Fruit fly (Drosophila melanogaster) whole organism, embryonic: ENCODE data around the gene Ctns.

Experiments
- B-H1 ChIP-seq: fragments of 200-800 bp; sonication (Bioruptor generic); IDR thresholded peaks from 3 replicates; pipeline ENCODE4 v1.3.6; 2022; ENCODE audit warnings: missing biosample characterization, missing genetic modification characterization
- Bgb ChIP-seq: fragments of 200-800 bp; sonication (Bioruptor generic); IDR thresholded peaks from 2 replicates; pipeline ENCODE4 v1.3.6; 2022; ENCODE audit warnings: missing biosample characterization, missing genetic modification characterization; ENCODE audit not compliant: partially characterized antibody
- Blimp-1 ChIP-seq: fragments of 200-800 bp; sonication (Bioruptor generic); optimal IDR thresholded peaks from 3 replicates; lab custom pipeline; 2018; ENCODE audit warnings: missing biosample characterization, missing genetic modification characterization, mild to moderate bottlenecking, moderate library complexity, missing genetic modification reagents
- Bteb2 ChIP-seq: fragments of 200-800 bp; sonication (Bioruptor generic); optimal IDR thresholded peaks from 2 replicates; lab custom pipeline; 2016; ENCODE audit warnings: missing biosample characterization, missing genetic modification characterization
- CG10366 ChIP-seq: fragments of 200-800 bp; sonication (Bioruptor generic); IDR thresholded peaks from 2 replicates; pipeline ENCODE4 v1.3.6; 2022; ENCODE audit warnings: missing biosample characterization, missing genetic modification characterization
- CG11398 ChIP-seq: fragments of 200-800 bp; sonication (Bioruptor generic); optimal IDR thresholded peaks from 2 replicates; lab custom pipeline; 2016; ENCODE audit warnings: missing biosample characterization, missing genetic modification characterization
- CG12071 ChIP-seq: fragments of 200-800 bp; sonication (Bioruptor generic); optimal IDR thresholded peaks from 3 replicates; lab custom pipeline; 2018; ENCODE audit warnings: missing biosample characterization, mild to moderate bottlenecking, missing genetic modification characterization
- CG12744 ChIP-seq: fragments of 200-800 bp; sonication (Bioruptor generic); optimal IDR thresholded peaks from 2 replicates; lab custom pipeline; 2016; ENCODE audit warnings: missing biosample characterization, missing genetic modification characterization
- CG12942 ChIP-seq: fragments of 200-800 bp; sonication (Bioruptor generic); optimal IDR thresholded peaks from 3 replicates; lab custom pipeline; 2016; ENCODE audit warnings: missing biosample characterization, missing genetic modification characterization
- CG13624 ChIP-seq: fragments of 200-800 bp; sonication (Bioruptor generic); optimal IDR thresholded peaks from 2 replicates; lab custom pipeline; 2016; ENCODE audit warnings: missing biosample characterization, missing genetic modification characterization
- CG13894 ChIP-seq: fragments of 200-800 bp; sonication (Bioruptor generic); optimal IDR thresholded peaks from 3 replicates; lab custom pipeline; 2018; ENCODE audit warnings: missing biosample characterization, mild to moderate bottlenecking, missing genetic modification characterization, moderate library complexity
- CG15601 ChIP-seq: fragments of 200-800 bp; sonication (Bioruptor generic); optimal IDR thresholded peaks from 3 replicates; lab custom pipeline; 2019; ENCODE audit warnings: missing biosample characterization, mild to moderate bottlenecking, missing genetic modification characterization, moderate library complexity
- CG1647 ChIP-seq: fragments of 200-800 bp; sonication (Bioruptor generic); optimal IDR thresholded peaks from 3 replicates; lab custom pipeline; 2016; ENCODE audit warnings: missing biosample characterization, missing genetic modification characterization
- CG16813 ChIP-seq: fragments of 200-800 bp; sonication (Bioruptor generic); IDR thresholded peaks from 3 replicates; pipeline ENCODE4 v1.3.6; 2022; ENCODE audit warnings: missing biosample characterization, missing genetic modification characterization; ENCODE audit not compliant: partially characterized antibody
- CG16815 ChIP-seq: fragments of 200-800 bp; sonication (Bioruptor generic); optimal IDR thresholded peaks from 3 replicates; lab custom pipeline; 2017; ENCODE audit warnings: missing biosample characterization, mild to moderate bottlenecking, missing genetic modification characterization
- CG2120 ChIP-seq: fragments of 200-800 bp; sonication (Bioruptor generic); optimal IDR thresholded peaks from 3 replicates; lab custom pipeline; 2016; ENCODE audit warnings: missing biosample characterization, missing genetic modification characterization
- CG4282 ChIP-seq: fragments of 200-800 bp; sonication (Bioruptor generic); optimal IDR thresholded peaks from 2 replicates; lab custom pipeline; 2016; ENCODE audit warnings: missing biosample characterization, missing genetic modification characterization
- CG4360 ChIP-seq: fragments of 200-800 bp; sonication (Bioruptor generic); IDR thresholded peaks from 2 replicates; pipeline ENCODE4 v1.3.6; 2022; ENCODE audit warnings: missing biosample characterization, missing genetic modification characterization
- CG6175 ChIP-seq: fragments of 200-800 bp; sonication (Bioruptor generic); IDR thresholded peaks from 3 replicates; pipeline ENCODE4 v1.3.6; 2022; ENCODE audit warnings: missing biosample characterization, missing genetic modification characterization
- CG6272 ChIP-seq: fragments of 200-800 bp; sonication (Bioruptor generic); IDR thresholded peaks from 2 replicates; pipeline ENCODE4 v1.3.6; 2022; ENCODE audit warnings: missing biosample characterization, missing genetic modification characterization
- CG7839 ChIP-seq: fragments of 200-800 bp; sonication (Bioruptor generic); optimal IDR thresholded peaks from 3 replicates; lab custom pipeline; 2018; ENCODE audit warnings: missing biosample characterization, mild to moderate bottlenecking, missing genetic modification characterization, moderate library complexity
- CG8765 ChIP-seq: fragments of 200-800 bp; sonication (Bioruptor generic); IDR thresholded peaks from 2 replicates; pipeline ENCODE4 v1.3.6; 2022; ENCODE audit warnings: missing biosample characterization, missing genetic modification characterization
- CG9932 ChIP-seq: fragments of 200-800 bp; sonication (Bioruptor generic); IDR thresholded peaks from 2 replicates; pipeline ENCODE4 v1.3.6; 2022; ENCODE audit warnings: missing biosample characterization, missing genetic modification characterization
- Elba2 ChIP-seq: fragments of 200-800 bp; sonication (Bioruptor generic); optimal IDR thresholded peaks from 3 replicates; lab custom pipeline; 2016; ENCODE audit warnings: missing biosample characterization, missing genetic modification characterization
- Fer2 ChIP-seq: fragments of 200-800 bp; sonication (Bioruptor generic); optimal IDR thresholded peaks from 2 replicates; lab custom pipeline; 2018; ENCODE audit warnings: missing biosample characterization, mild to moderate bottlenecking, missing genetic modification characterization, moderate library complexity
- HLH4C ChIP-seq: fragments of 200-800 bp; sonication (Bioruptor generic); IDR thresholded peaks from 3 replicates; pipeline ENCODE4 v1.3.6; 2022; ENCODE audit warnings: missing biosample characterization, missing genetic modification characterization; ENCODE audit not compliant: partially characterized antibody
- Lim3 ChIP-seq: fragments of 200-800 bp; sonication (Bioruptor generic); IDR thresholded peaks from 2 replicates; pipeline ENCODE4 v1.3.6; 2022; ENCODE audit warnings: missing biosample characterization, missing genetic modification characterization
- MTF-1 ChIP-seq: fragments of 200-800 bp; sonication (Bioruptor generic); optimal IDR thresholded peaks from 2 replicates; lab custom pipeline; 2018; ENCODE audit warnings: missing biosample characterization, mild to moderate bottlenecking, missing genetic modification characterization, borderline replicate concordance
- Mrtf ChIP-seq: fragments of 200-800 bp; sonication (Bioruptor generic); IDR thresholded peaks from 3 replicates; pipeline ENCODE4 v1.3.6; 2022; ENCODE audit warnings: missing biosample characterization, missing genetic modification characterization
- Nf-YA ChIP-seq: fragments of 200-800 bp; sonication (Bioruptor generic); IDR thresholded peaks from 2 replicates; pipeline ENCODE4 v1.3.6; 2022; ENCODE audit warnings: missing biosample characterization, missing genetic modification characterization
- TFAM ChIP-seq: fragments of 200-800 bp; sonication (Bioruptor generic); optimal IDR thresholded peaks from 2 replicates; lab custom pipeline; 2017; ENCODE audit warnings: missing biosample characterization, missing genetic modification characterization, inconsistent platforms
- Usf ChIP-seq: fragments of 200-800 bp; sonication (Bioruptor generic); optimal IDR thresholded peaks from 2 replicates; lab custom pipeline; 2017; ENCODE audit warnings: missing genotype, missing biosample characterization, missing genetic modification characterization
- al ChIP-seq: fragments of 200-800 bp; sonication (Bioruptor generic); IDR thresholded peaks from 2 replicates; pipeline ENCODE4 v1.3.6; 2022; ENCODE audit warnings: missing biosample characterization, missing genetic modification characterization
- ash1 ChIP-seq: fragments of 200-800 bp; sonication (Bioruptor generic); optimal IDR thresholded peaks from 2 replicates; lab custom pipeline; 2018; ENCODE audit warnings: missing biosample characterization, mild to moderate bottlenecking, missing genetic modification characterization
- cad ChIP-seq: fragments of >200 bp; optimal IDR thresholded peaks from 2 replicates; lab custom pipeline; 2017; ENCODE audit warnings: missing biosample characterization, missing genetic modification characterization
- dm ChIP-seq: fragments of 200-800 bp; sonication (Bioruptor generic); optimal IDR thresholded peaks from 3 replicates; lab custom pipeline; 2016; ENCODE audit warnings: missing biosample characterization, missing genetic modification characterization
- dmrt11E ChIP-seq: fragments of 200-800 bp; sonication (Bioruptor generic); optimal IDR thresholded peaks from 3 replicates; lab custom pipeline; 2018; ENCODE audit warnings: missing biosample characterization, mild to moderate bottlenecking, missing genetic modification characterization, moderate library complexity
- gro ChIP-seq: fragments of 200-800 bp; sonication (Bioruptor generic); optimal IDR thresholded peaks from 2 replicates; lab custom pipeline; 2016; ENCODE audit warnings: missing biosample characterization, missing genetic modification characterization
- gsb-n ChIP-seq: fragments of 200-800 bp; sonication (Bioruptor generic); optimal IDR thresholded peaks from 3 replicates; lab custom pipeline; 2018; ENCODE audit warnings: missing biosample characterization, mild to moderate bottlenecking, missing genetic modification characterization
- jigr1 ChIP-seq: fragments of 200-800 bp; sonication (Bioruptor generic); IDR thresholded peaks from 3 replicates; pipeline ENCODE4 v1.3.6; 2022; ENCODE audit warnings: missing biosample characterization, missing genetic modification characterization
- ken ChIP-seq: fragments of 200-800 bp; sonication (Bioruptor generic); IDR thresholded peaks from 3 replicates; pipeline ENCODE4 v1.3.6; 2022; ENCODE audit warnings: missing biosample characterization, missing genetic modification characterization
- knrl ChIP-seq: fragments of 200-800 bp; sonication (Bioruptor generic); IDR thresholded peaks from 3 replicates; pipeline ENCODE4 v1.3.6; 2022; ENCODE audit warnings: missing biosample characterization, missing genetic modification characterization; ENCODE audit not compliant: partially characterized antibody
- nerfin-1 ChIP-seq: fragments of 200-800 bp; sonication (Bioruptor generic); optimal IDR thresholded peaks from 3 replicates; lab custom pipeline; 2019; ENCODE audit warnings: missing biosample characterization, mild to moderate bottlenecking, missing genetic modification characterization, moderate library complexity
- phol ChIP-seq: fragments of 200-800 bp; sonication (Bioruptor generic); optimal IDR thresholded peaks from 3 replicates; lab custom pipeline; 2018; ENCODE audit warnings: missing biosample characterization, mild to moderate bottlenecking, missing genetic modification characterization, moderate library complexity
- pzg ChIP-seq: fragments of 200-800 bp; sonication (Bioruptor generic); optimal IDR thresholded peaks from 3 replicates; lab custom pipeline; 2018; ENCODE audit warnings: missing biosample characterization, mild to moderate bottlenecking, missing genetic modification characterization, moderate library complexity
- sd ChIP-seq: fragments of 200-800 bp; sonication (Bioruptor generic); optimal IDR thresholded peaks from 3 replicates; lab custom pipeline; 2018; ENCODE audit warnings: missing biosample characterization, mild to moderate bottlenecking, missing genetic modification characterization, moderate library complexity
- slou ChIP-seq: fragments of 200-800 bp; sonication (Bioruptor generic); optimal IDR thresholded peaks from 3 replicates; lab custom pipeline; 2016; ENCODE audit warnings: missing biosample characterization, missing genetic modification characterization
- so ChIP-seq: fragments of 200-800 bp; sonication (Bioruptor generic); IDR thresholded peaks from 3 replicates; pipeline ENCODE4 v1.3.6; 2022; ENCODE audit warnings: missing biosample characterization, missing genetic modification characterization
- stc ChIP-seq: fragments of 200-800 bp; sonication (Bioruptor generic); IDR thresholded peaks from 2 replicates; pipeline ENCODE4 v1.3.6; 2022; ENCODE audit warnings: missing biosample characterization, missing genetic modification characterization
- twi ChIP-seq: fragments of 200-800 bp; optimal IDR thresholded peaks from 2 replicates; lab custom pipeline; 2019; ENCODE audit warnings: missing biosample characterization, mild to moderate bottlenecking, missing genetic modification characterization, moderate library complexity
- zf30C ChIP-seq: fragments of 200-800 bp; sonication (Bioruptor generic); optimal IDR thresholded peaks from 3 replicates; lab custom pipeline; 2018; ENCODE audit warnings: missing biosample characterization, mild to moderate bottlenecking, missing genetic modification characterization

Gene Ctns

DNA sequence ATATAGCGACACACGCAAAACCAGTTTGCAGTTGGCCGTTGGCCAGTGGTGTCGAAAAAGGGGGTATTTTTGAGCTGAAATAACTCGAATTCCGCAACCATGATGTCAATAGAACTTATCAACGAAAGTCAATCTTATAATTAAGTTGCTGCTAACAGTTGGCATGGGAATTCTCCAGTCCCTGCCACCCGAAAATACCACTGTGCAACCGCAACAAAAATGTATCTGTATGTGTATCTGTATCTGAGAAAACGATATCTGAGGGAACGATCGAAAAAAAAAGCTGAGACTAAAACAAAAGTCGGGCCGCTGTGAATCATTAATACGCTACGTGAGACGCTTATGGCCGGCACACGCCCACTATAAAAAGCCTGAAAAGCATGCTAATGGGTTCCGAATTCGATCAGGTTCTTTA lies 12.2 kb downstream of the Ctns start (continued):
- TF ChIP-seq CG6175 (GFP tag; lab: Robert Waterston, UW) (peak; percentile 8; the same call in 1 of the 3 replicates), CG1647 (GFP tag; lab: Kevin White, UChicago) (no peak), CG12744 (GFP tag; lab: Kevin White, UChicago) (no peak), Lim3 (GFP tag; lab: Robert Waterston, UW) (no peak), Mrtf (GFP tag; lab: Robert Waterston, UW) (peak; percentile 55; the same call in 1 of the 3 replicates), CG13894 (tag; lab: Kevin White, UChicago) (no peak), nerfin-1 (no peak), CG4360 (GFP tag; lab: Robert Waterston, UW) (no peak), B-H1 (GFP tag; lab: Robert Waterston, UW) (no peak), slou (GFP tag; lab: Kevin White, UChicago) (no peak), CG7839 (tag; lab: Kevin White, UChicago) (peak; percentile 45), ash1 (no peak), CG10366 (peak; percentile 61), gsb-n (tag; lab: Kevin White, UChicago) (no peak), gro (no peak), CG4282 (GFP tag; lab: Kevin White, UChicago) (peak; percentile 38), Nf-YA (GFP tag; lab: Robert Waterston, UW) (no peak), CG13624 (GFP tag; lab: Kevin White, UChicago) (peak; percentile 35), stc (GFP tag; lab: Robert Waterston, UW) (peak; percentile 25; the same call in 1 of the 2 replicates), CG8765 (no peak), Elba2 (GFP tag; lab: Kevin White, UChicago) (no peak), Usf (GFP tag; lab: Kevin White, UChicago) (no peak), ken (GFP tag; lab: Robert Waterston, UW) (peak; percentile 8; the same call in 1 of the 3 replicates), Blimp-1 (GFP tag; lab: Kevin White, UChicago) (peak; percentile 1), dmrt11E (no peak), jigr1 (no peak), CG12071 (peak; percentile 6), Fer2 (tag; lab: Kevin White, UChicago) (no peak), knrl (no peak), CG6272 (GFP tag; lab: Robert Waterston, UW) (no peak), cad (GFP tag; lab: Kevin White, UChicago) (no peak), phol (tag; lab: Kevin White, UChicago) (no peak), MTF-1 (GFP tag; lab: Kevin White, UChicago) (no peak), TFAM (GFP tag; lab: Kevin White, UChicago) (no peak), twi (tag; lab: Kevin White, UChicago) (no peak), CG2120 (GFP tag; lab: Kevin White, UChicago) (peak; percentile 83), pzg (no peak), HLH4C (no peak), al (GFP tag; lab: Robert Waterston, UW) (peak; percentile 74), zf30C (GFP tag; lab: Kevin White, UChicago) (no peak), Bgb (no peak), CG15601 (tag; lab: Kevin White, UChicago) (no peak), CG9932 (GFP tag; lab: Robert Waterston, UW) (peak; percentile 88), dm (GFP tag; lab: Kevin White, UChicago) (no peak), sd (peak; percentile 95), CG11398 (GFP tag; lab: Kevin White, UChicago) (no peak), Bteb2 (peak; percentile 54), CG16815 (GFP tag; lab: Kevin White, UChicago) (peak; percentile 20), CG16813 (GFP tag; lab: Robert Waterston, UW) (no peak), CG12942 (no peak), so (GFP tag; lab: Robert Waterston, UW) (0 out of 3 replicates have a peak, but pooled peaks have one; percentile 50)
